Fruit fly (Drosophila melanogaster): Measurements from ENCODE around the gene Fkbp39.

The Fkbp39 gene

DNA sequence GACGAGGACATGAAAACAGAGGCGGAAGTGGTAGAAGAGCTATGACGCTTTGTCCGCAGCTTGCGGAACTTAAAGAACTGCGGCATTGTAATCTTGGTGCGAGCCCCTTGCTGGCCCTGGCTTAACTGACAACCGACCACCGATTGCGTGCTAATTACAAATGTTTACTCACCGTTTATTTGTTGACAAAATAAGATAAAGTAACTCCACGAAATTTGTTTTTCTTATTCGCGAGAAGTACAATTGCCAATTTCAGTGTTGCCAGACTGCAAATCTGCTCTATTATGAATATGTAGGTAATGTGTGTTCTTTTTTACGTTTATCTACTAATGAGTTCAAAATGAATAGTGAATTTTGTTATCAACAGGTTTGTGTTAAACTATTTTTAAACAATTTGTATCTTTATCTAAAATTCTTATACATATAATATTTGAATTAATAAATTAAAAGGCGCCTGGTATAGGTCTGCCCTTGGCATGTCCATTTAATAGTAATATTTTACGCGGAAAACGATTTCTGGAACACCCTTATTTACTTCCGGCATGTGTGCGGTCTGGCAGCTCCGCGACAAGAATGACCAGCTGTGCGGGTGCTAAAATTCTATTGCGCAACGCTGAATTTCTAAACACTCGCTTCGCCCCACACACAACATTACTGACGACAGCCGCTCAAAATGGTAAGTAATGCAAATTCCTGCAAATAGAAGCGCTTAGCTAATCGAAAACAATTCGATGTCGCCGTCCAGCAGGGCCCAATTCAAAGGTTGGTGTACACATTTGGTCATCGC is 23.9 kb upstream of the Fkbp39 start, which contains the start of the genes Atg4b and Hibch (continued):
- peak; percentile 9 for TF ChIP-seq pum (GFP tag; optimal IDR thresholded peaks at IDR 0.05)
- TF ChIP-seq Tbp (GFP tag; optimal IDR thresholded peaks at IDR 0.05): no peak
- TF ChIP-seq HLH4C (GFP tag; IDR thresholded peaks at IDR 0.05; ENCODE audit: partially characterized antibody): no peak
- TF ChIP-seq pnt (GFP tag; optimal IDR thresholded peaks at IDR 0.05): peak; percentile 41
- no peak for TF ChIP-seq lab (GFP tag; optimal IDR thresholded peaks at IDR 0.05)
- no peak for TF ChIP-seq ab (GFP tag; optimal IDR thresholded peaks at IDR 0.05)
- TF ChIP-seq CG15601 (tag; optimal IDR thresholded peaks at IDR 0.05): peak; percentile 79
- peak; percentile 93 for TF ChIP-seq CG31441 (GFP tag; IDR thresholded peaks at IDR 0.05)
- peak; percentile 22; the same call in 1 of the 2 replicates for TF ChIP-seq Scr (GFP tag; IDR thresholded peaks at IDR 0.05; ENCODE audit: partially characterized antibody)
- TF ChIP-seq her (GFP tag; optimal IDR thresholded peaks at IDR 0.05): no peak
- peak; percentile 38 for TF ChIP-seq CG8944 (GFP tag; optimal IDR thresholded peaks at IDR 0.05)
- peak; percentile 48 for TF ChIP-seq Sry-β (GFP tag; optimal IDR thresholded peaks at IDR 0.05)
- peak; percentile 64 for TF ChIP-seq CG18476 (GFP tag; optimal IDR thresholded peaks at IDR 0.05)
- no peak for TF ChIP-seq CG15073 (GFP tag; optimal IDR thresholded peaks at IDR 0.05)
- no peak for TF ChIP-seq CG12071 (GFP tag; optimal IDR thresholded peaks at IDR 0.05)
- no peak for TF ChIP-seq Hmr (GFP tag; optimal IDR thresholded peaks at IDR 0.05)
- no peak for TF ChIP-seq br (optimal IDR thresholded peaks at IDR 0.05)
- TF ChIP-seq CG6854 (GFP tag; optimal IDR thresholded peaks at IDR 0.05): peak; percentile 36
- TF ChIP-seq CG10654 (GFP tag; optimal IDR thresholded peaks at IDR 0.05): peak; percentile 76
- TF ChIP-seq CG3163 (GFP tag; optimal IDR thresholded peaks at IDR 0.05): no peak
- peak; percentile 70 for TF ChIP-seq CG6254 (GFP tag; optimal IDR thresholded peaks at IDR 0.05)
- peak; percentile 23 for TF ChIP-seq tx (GFP tag; optimal IDR thresholded peaks at IDR 0.05)
- TF ChIP-seq Trl (optimal IDR thresholded peaks at IDR 0.05): no peak
- no peak for TF ChIP-seq Trl (GFP tag; optimal IDR thresholded peaks at IDR 0.05)
- TF ChIP-seq seq (GFP tag; IDR thresholded peaks at IDR 0.05): peak; percentile 68
- peak; percentile 39; the same call in 1 of the 2 replicates for TF ChIP-seq GATAe (GFP tag; conservative IDR thresholded peaks at IDR 0.05)
- TF ChIP-seq Adf1 (GFP tag; IDR thresholded peaks at IDR 0.05): peak; percentile 43; the same call in 1 of the 2 replicates
- peak; percentile 54 for TF ChIP-seq CG6813 (GFP tag; optimal IDR thresholded peaks at IDR 0.05)
- TF ChIP-seq CG17186 (GFP tag; optimal IDR thresholded peaks at IDR 0.05): peak; percentile 37
- no peak for TF ChIP-seq CG3838 (GFP tag; optimal IDR thresholded peaks at IDR 0.05)
- TF ChIP-seq CG14710 (tag; optimal IDR thresholded peaks at IDR 0.05): peak; percentile 91
- TF ChIP-seq trh (GFP tag; optimal IDR thresholded peaks at IDR 0.05): peak; percentile 45
- TF ChIP-seq disco-r (GFP tag; optimal IDR thresholded peaks at IDR 0.05): no peak
- peak; percentile 65 for TF ChIP-seq CG10959 (GFP tag; IDR thresholded peaks at IDR 0.05)
- peak; percentile 95 for TF ChIP-seq CG17361 (GFP tag; IDR thresholded peaks at IDR 0.05)
- peak; percentile 69 for TF ChIP-seq CG14014 (GFP tag; IDR thresholded peaks at IDR 0.05)
- TF ChIP-seq Ravus (GFP tag; IDR thresholded peaks at IDR 0.05): 0 out of 2 replicates have a peak, but pooled peaks have one; percentile 13
- peak; percentile 79 for TF ChIP-seq slou (GFP tag; optimal IDR thresholded peaks at IDR 0.05)
- TF ChIP-seq Asciz (GFP tag; optimal IDR thresholded peaks at IDR 0.05): no peak
- peak; percentile 79 for TF ChIP-seq nmo (GFP tag; optimal IDR thresholded peaks at IDR 0.05)
- no peak for TF ChIP-seq Sox100B (GFP tag; optimal IDR thresholded peaks at IDR 0.05)
- TF ChIP-seq CG3726 (GFP tag; IDR thresholded peaks at IDR 0.05): peak; percentile 69; the same call in 2 of the 3 replicates
- no peak for TF ChIP-seq Dad (GFP tag; optimal IDR thresholded peaks at IDR 0.05)
- TF ChIP-seq CG5953 (GFP tag; IDR thresholded peaks at IDR 0.05): peak; percentile 56; the same call in 1 of the 2 replicates
- peak; percentile 85 for TF ChIP-seq CG15269 (tag; optimal IDR thresholded peaks at IDR 0.05)
- TF ChIP-seq CG11504 (tag; optimal IDR thresholded peaks at IDR 0.05): no peak
- peak; percentile 90 for TF ChIP-seq CG11456 (GFP tag; IDR thresholded peaks at IDR 0.05)
- TF ChIP-seq CG11560 (tag; IDR thresholded peaks at IDR 0.05): peak; percentile 49; the same call in 2 of the 3 replicates
- TF ChIP-seq crp (GFP tag; optimal IDR thresholded peaks at IDR 0.05): peak; percentile 48 to 91

All from whole organism, embryonic.